Worm (Caenorhabditis elegans): ENCODE results near the gene F28C6.8.

The F28C6.8 gene

DNA sequence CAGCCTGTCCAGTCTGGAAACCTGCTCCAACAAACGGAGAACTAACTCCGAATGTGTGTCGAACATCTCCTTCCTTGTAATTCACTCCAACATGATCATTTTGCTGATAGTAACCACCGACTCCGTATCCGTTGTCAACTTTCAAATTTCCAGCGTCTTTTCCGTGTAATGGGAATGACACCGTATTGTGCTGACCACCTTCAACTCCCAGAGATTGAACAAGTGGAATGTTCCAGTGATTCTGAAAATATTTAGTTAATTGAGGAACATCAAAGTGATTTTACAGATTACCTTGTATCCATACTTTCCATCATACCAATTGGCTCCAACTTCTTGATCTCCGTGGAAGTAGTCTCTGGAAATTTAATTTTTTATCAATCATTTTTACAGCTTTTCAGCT lies 21.3 kb downstream of the F28C6.8 start:
- TF ChIP-seq ceh-48 (tag; optimal IDR thresholded peaks at IDR 0.05) (no peak), pha-4 (tag; optimal IDR thresholded peaks at IDR 0.05) (no peak), ceh-34 (tag; optimal IDR thresholded peaks at IDR 0.05) (no peak), pax-1 (tag; optimal IDR thresholded peaks at IDR 0.05) (no peak), pqm-1 (tag; optimal IDR thresholded peaks at IDR 0.05) (no peak), hlh-13 (GFP tag; optimal IDR thresholded peaks at IDR 0.05) (no peak), odd-2 (tag; optimal IDR thresholded peaks at IDR 0.05) (no peak), nhr-232 (tag; optimal IDR thresholded peaks at IDR 0.05) (no peak), fkh-10 (GFP tag; optimal IDR thresholded peaks at IDR 0.05) (no peak), ceh-18 (tag; optimal IDR thresholded peaks at IDR 0.05) (no peak), ttx-3 (tag; optimal IDR thresholded peaks at IDR 0.05) (no peak)

- no peak for TF ChIP-seq pat-9 (tag; optimal IDR thresholded peaks at IDR 0.05)
- TF ChIP-seq hlh-15 (tag; optimal IDR thresholded peaks at IDR 0.05), result no peak
- TF ChIP-seq C08G9.2 (tag; optimal IDR thresholded peaks at IDR 0.05), result no peak
- TF ChIP-seq Y22D7AL.16 (tag; optimal IDR thresholded peaks at IDR 0.05), result no peak
- no peak for TF ChIP-seq lim-6 (tag; optimal IDR thresholded peaks at IDR 0.05)
- TF ChIP-seq lin-11 (tag; optimal IDR thresholded peaks at IDR 0.05), result no peak
Observed at ce11 chrII:8630088-8630487, 23.4 kb downstream of the F28C6.8 start, which contains the start of gene T22C8.6. Gene T22C8.6, minus strand, starts transcription at chrII:8630281.

- TF ChIP-seq fkh-6 (tag; optimal IDR thresholded peaks at IDR 0.05), result no peak
- no peak for TF ChIP-seq lim-6 (tag; optimal IDR thresholded peaks at IDR 0.05)
- TF ChIP-seq ama-1 (optimal IDR thresholded peaks at IDR 0.05), result no peak
- no peak for TF ChIP-seq sdc-2 (tag; optimal IDR thresholded peaks at IDR 0.05)
- no peak for TF ChIP-seq ahr-1 (tag; optimal IDR thresholded peaks at IDR 0.05)
- TF ChIP-seq ceh-45 (GFP tag; IDR thresholded peaks at IDR 0.05), result no peak
- TF ChIP-seq C38D4.7 (GFP tag; optimal IDR thresholded peaks at IDR 0.05), result no peak
- TF ChIP-seq pha-4 (tag; optimal IDR thresholded peaks at IDR 0.05), result no peak
- no peak for TF ChIP-seq ceh-19 (GFP tag; optimal IDR thresholded peaks at IDR 0.05)
Observed at ce11 chrII:8631766-8632165, 25.1 kb downstream of the F28C6.8 start.

DNA sequence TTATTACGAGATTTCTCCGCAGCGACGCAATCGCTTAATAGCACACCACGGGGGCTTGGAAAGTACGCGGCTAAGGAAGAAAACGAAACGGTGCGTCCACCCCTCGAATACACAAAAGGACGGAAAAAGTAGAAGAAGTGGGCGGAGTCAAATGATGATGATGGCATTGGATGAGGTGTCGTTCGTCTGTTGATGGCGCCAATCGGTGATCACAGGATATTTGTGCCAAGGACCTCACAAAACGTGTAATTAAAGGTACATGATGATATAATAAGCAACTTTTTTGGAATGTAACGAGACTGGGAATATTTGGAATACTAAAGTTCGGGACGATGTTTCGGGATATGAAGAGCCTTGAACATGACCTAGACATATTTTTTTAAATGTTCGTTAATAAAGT lies 27.7 kb downstream of the F28C6.8 start, which contains the start of gene cutl-12:
Gene cutl-12, minus strand, starts transcription at position 101 of the 400 bp plus-strand sequence.
- TF ChIP-seq unc-86 (tag; optimal IDR thresholded peaks at IDR 0.05) (no peak), ttx-3 (tag; optimal IDR thresholded peaks at IDR 0.05) (no peak), sox-4 (tag; optimal IDR thresholded peaks at IDR 0.05) (no peak), nfya-1 (tag; optimal IDR thresholded peaks at IDR 0.05) (no peak), lim-6 (tag; optimal IDR thresholded peaks at IDR 0.05) (no peak), ceh-19 (GFP tag; optimal IDR thresholded peaks at IDR 0.05) (no peak), eyg-1 (tag; optimal IDR thresholded peaks at IDR 0.05) (no peak), fkh-10 (GFP tag; optimal IDR thresholded peaks at IDR 0.05) (no peak), ceh-9 (tag; optimal IDR thresholded peaks at IDR 0.05) (no peak), unc-55 (GFP tag; optimal IDR thresholded peaks at IDR 0.05) (no peak), Y22D7AL.16 (tag; optimal IDR thresholded peaks at IDR 0.05) (no peak), ceh-30 (tag; optimal IDR thresholded peaks at IDR 0.05) (no peak), tbx-2 (tag; optimal IDR thresholded peaks at IDR 0.05) (no peak), elt-4 (tag; optimal IDR thresholded peaks at IDR 0.05) (no peak), C08G9.2 (tag; optimal IDR thresholded peaks at IDR 0.05) (no peak)

- TF ChIP-seq ama-1 (optimal IDR thresholded peaks at IDR 0.05) (no peak), tbx-2 (tag; optimal IDR thresholded peaks at IDR 0.05) (no peak), F13H6.1 (tag; optimal IDR thresholded peaks at IDR 0.05) (no peak), C08G9.2 (tag; optimal IDR thresholded peaks at IDR 0.05) (no peak)
Observed at ce11 chrII:8637615-8638014, 31.0 kb downstream of the F28C6.8 start, which contains the start of gene vab-9. Gene vab-9, minus strand, starts transcription at chrII:8637715.

Measured in whole organism, late embryonic.